Fruit fly (Drosophila melanogaster): ENCODE data around the gene CG3587.
A peak's percentile ranks its signal among the peaks of the same experiment; 100 is the strongest.

CG3587 gene

DNA sequence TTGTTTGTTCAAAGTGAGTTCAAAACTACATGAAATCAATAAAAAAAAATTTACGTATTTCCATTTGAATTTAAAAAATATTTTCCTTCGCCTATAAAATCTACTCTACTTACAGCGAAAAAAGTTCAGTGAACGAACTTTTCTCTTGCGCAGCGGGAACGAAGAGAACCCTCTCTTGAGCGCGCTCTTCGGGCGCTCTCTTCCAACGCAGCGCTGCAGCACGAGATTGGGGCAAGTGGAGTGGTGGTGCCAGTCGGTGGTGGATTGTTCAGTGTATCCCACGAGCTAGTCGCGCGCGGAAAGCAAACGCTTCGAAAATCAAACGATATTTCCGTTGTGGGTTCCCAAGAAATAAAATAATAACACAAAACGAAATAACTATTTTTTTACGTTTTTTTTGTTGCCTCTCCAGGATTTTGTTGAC, 1.6 kb downstream of the CG3587 start, which contains the start of gene Hr4:
Gene Hr4, plus strand, starts transcription at position 272 of the 424 bp plus-strand sequence.
- no peak for TF ChIP-seq CG17801 (GFP tag; optimal IDR thresholded peaks at IDR 0.05; ENCODE audit: partially characterized antibody)

DNA sequence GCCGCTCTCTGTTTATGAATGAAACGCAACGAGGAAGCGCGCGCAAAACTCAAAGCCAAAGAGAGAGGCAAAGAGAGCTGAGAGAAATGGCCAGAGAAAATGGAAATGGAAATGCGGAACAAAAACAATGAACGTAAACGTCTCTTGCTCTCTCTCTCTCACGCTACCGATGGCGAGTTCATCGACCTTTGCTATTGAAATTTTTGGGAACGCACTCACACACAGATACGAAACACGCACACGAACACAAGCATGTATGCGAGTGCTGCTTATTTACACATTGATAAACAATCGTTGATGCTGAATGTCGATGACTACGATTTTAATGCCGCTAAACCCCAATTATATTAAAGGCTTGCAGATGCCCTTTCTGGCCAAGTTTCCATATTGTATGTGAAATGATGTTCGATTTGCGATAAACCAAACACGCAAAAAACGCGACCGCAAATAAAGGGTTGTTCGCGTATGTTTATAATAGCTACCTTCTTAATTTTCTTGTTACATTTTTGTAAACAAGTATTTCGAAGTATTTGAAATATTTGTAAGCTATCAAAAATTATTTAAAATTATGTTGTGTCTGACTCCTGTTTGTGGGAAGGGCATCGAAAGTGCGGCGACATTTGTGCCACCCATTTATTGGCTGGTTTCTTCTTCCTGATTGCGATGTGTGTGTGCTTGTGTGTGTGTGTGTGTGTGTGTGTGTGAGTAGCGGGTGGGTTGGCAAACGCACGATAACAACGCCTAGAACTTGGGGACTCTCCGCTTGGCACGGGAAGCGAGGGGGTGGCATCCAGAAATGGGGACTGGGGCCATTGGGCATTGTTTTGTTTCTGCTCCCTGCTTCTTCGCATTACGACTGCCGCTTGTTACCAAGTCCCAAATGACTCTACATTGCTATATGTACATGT, 3.5 kb downstream of the CG3587 start:
- TF ChIP-seq CG17801 (GFP tag; optimal IDR thresholded peaks at IDR 0.05; ENCODE audit: partially characterized antibody): no peak

DNA sequence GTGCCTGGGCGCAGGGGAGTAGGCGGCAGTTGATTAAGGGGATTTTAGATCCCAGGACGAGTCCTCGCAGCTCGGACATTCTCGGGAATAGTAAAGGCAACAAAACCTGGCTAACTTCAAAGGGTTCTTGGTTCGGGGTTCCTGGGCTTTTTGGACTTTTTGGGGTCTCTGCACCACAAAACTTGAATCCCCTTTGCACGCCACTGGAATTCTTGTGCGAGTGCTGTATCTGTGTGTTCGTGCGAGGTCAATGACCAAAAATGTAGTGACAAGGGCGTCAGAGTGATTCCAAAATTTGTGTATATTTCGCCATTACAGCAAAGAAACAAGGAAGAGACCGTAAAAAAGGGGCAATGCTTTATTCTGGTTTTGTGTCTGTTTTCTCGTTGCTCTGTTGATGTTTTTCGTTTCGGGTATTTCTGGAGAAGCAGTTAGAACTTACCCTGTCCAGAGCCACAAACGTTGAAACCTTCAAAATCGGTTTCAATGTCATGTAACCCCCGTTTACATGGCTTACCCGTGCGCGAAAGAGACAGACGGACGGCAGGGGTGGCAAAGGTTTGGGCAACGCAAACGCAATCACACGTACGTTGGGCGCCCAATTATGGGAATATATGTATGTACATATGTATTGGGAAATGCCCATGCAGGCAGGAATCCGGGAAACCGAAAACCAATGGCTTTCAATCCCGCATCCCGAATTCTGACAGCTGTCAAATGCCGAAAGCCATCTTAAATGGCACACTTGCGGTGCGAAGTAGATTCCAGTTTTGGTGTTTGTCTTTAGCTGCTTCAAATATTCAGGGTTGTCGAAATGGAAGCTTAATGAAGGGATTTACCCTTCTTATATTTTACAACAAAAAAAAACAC, 4.4 kb downstream of the CG3587 start:
- no peak for TF ChIP-seq CG17801 (GFP tag; optimal IDR thresholded peaks at IDR 0.05; ENCODE audit: partially characterized antibody)

DNA sequence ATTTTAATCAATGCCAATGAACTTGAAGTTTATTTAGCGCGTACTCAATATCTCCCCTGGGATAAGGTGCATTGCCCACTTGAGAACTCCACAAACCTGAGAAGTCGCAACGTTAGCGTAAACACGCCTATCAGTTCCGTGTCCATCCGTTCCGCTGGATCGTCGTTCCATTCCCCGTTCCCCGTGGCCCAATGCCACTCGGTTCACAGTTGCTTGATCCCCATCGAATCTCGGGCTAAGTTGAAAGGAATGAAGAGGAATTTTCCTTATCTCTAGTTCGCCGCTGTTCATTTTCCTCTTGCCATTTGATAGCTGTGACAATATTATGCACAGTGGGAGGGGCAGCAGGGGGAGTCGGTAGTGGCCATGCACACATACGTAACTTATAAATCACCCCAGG, 5.1 kb downstream of the CG3587 start:
- TF ChIP-seq CG17801 (GFP tag; optimal IDR thresholded peaks at IDR 0.05; ENCODE audit: partially characterized antibody): no peak

DNA sequence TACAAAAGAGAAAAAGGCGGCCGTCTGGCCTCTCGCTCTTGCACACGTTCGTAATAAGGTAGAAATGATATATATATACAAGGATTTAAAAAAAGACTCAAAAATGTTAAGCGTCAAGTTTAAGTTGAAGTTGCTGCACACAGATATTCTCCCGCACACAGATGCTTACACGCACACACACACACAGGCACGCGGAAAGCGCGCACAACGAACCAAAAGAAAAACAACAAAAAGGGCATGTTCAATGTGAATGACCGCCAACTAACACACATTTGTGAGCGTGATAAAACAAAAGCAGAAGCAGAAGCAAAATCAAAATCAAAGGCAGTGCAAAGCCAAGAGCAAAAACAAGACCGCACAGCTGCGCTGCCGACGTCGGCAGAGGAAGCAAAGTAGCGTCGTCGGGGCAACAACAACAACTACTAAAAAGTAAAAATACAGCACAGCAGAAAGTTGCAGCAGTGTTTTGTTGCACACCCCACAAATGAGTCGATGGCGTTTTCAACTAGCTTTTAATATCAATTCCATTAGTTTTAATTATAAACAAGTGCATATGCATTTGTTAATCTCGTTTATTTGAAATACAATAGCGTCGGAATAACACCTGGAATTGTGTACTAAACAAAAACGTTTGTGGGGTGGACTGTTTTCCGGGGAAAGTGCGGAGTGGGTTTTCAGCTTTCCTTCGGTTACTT, 7.2 kb downstream of the CG3587 start:
- TF ChIP-seq CG17801 (GFP tag; optimal IDR thresholded peaks at IDR 0.05; ENCODE audit: partially characterized antibody): peak; percentile 91

DNA sequence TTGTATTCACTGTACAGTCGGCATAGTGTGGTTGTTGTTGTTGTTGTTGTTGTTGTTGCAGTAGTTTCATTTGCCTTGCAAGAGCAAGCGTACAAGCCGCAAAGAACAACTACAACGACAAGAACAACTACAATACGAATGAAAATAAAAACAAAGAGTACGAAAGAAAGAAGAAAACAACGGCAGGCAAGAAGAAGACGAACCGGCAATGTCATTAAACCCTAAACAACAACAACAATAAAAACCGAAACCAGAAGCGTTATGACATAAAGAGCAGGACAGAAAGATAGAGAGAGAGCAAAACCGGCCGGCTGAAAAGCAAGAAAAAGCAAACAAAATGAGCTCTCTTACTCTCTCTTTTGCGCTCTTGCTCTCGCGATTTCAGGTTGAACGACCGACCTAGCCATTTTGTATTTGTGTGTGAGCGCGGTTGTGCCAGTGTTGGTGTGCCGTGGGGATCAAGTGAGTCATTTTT, 7.8 kb downstream of the CG3587 start:
- no peak for TF ChIP-seq CG17801 (GFP tag; optimal IDR thresholded peaks at IDR 0.05; ENCODE audit: partially characterized antibody)

DNA sequence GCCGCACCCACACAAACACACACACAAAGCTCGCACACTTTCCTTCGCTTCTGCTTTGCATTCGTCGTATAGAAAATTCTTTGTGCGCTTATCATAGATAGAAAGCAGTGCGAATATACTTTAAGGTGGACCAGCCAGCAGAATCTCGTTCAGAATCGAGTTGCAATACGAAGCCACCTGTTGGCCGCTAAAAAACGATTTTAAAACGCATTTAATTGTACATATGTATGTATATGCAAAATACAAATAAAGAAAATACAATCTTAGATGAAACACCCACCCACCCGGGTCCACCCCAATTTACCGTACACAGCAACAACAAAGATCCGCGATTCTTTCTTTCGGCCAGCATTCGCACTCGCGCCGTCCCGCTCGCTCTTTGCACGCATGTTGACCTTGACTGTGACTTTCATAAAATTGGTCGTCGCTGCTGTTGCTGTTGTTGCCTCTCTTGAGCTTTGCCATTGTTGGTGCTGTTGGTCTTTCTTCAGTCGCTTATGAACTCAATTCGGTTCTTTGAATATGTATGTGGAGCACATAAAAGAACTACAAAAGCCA, 8.5 kb downstream of the CG3587 start:
- TF ChIP-seq CG17801 (GFP tag; optimal IDR thresholded peaks at IDR 0.05; ENCODE audit: partially characterized antibody): peak; percentile 94

DNA sequence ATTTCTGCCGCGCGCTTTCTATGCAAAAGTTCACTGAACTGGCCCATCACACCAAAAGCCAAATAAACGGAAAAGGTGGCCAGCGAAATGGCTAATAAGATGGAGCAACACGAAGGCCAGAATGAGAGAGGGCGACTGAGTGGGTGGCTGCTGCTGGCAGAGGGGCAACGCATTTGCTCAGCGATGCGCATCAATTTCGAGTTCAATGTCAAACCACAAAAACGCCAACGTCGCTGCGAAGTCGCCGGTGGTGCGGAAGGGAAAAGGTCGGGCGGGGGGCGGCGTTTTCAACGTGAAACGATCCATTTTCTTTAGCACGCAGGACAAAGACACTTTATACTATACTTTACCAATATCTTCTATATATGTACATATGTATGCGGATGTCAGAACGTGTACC, 9.5 kb downstream of the CG3587 start:
- no peak for TF ChIP-seq CG17801 (GFP tag; optimal IDR thresholded peaks at IDR 0.05; ENCODE audit: partially characterized antibody)

DNA sequence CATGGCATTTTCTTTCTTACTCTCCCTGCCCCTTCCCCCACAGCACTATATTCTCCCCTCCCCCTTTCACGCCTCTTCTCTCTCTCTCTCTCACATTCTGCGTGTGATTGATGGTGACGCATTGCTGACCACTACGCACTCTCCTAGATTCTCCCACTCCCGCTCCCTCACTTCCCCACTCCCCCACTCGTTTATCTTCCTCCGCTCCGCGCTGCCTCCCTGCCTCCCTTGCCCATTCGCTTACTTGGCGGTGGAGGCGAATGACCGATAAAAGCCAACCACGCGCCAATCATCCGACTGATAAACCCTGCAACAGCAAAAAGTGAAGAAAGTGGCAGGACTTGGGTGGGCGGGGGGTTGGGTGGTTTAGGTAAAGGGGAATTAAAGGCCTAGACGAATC, 10.2 kb downstream of the CG3587 start:
- TF ChIP-seq CG17801 (GFP tag; optimal IDR thresholded peaks at IDR 0.05; ENCODE audit: partially characterized antibody): no peak

DNA sequence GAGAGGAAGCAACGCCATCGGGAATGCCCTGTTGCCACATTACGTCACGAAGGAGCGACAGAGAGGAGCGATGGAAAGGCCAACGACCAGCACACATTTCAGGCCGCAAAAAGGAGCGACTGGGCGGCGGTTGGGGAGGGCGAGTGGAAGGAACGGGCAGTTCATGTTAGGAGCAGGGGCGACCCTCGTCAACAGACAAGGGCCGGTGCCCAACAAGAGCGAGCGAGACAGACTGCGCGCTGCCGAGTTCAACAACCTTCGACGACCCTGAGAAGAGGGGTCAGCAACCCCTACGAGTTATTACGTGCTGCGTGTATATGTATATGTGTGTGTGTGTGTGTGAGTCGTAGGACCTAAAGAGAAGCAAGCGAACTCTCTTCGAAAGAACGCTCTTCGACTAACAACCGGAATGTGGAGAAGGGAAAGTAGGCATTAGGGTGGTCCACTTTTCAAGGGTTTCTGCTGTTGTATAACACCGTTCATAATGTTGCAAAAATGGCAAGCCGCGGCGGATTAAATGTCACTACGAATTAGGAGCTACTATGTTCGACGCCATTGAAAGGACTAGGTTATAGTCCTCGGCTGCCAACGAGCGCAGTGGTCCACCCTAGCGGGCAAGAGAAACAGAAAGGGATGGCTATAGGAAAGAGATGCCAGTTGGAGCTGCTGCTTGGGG, 11.4 kb downstream of the CG3587 start:
- peak; percentile 91 for TF ChIP-seq CG17801 (GFP tag; optimal IDR thresholded peaks at IDR 0.05; ENCODE audit: partially characterized antibody)

DNA sequence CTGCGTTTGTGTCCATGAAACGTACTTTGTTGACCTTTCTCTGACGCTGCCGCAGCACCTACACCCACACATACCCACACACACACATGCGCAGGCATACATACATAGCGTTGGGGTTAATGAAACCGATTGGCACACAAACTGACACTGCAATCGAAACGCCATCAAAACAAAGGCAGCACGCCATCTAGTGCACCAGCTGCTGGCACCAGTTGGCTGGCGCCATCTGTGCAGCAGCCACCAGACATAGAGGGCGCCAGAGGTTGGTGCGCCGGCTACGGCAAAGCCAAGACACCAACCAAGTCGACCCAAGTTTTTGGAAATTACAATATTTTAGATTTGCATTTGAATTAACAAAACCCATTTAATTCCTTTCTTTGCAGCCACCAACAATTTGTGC, 12.8 kb downstream of the CG3587 start:
- no peak for TF ChIP-seq CG17801 (GFP tag; optimal IDR thresholded peaks at IDR 0.05; ENCODE audit: partially characterized antibody)

DNA sequence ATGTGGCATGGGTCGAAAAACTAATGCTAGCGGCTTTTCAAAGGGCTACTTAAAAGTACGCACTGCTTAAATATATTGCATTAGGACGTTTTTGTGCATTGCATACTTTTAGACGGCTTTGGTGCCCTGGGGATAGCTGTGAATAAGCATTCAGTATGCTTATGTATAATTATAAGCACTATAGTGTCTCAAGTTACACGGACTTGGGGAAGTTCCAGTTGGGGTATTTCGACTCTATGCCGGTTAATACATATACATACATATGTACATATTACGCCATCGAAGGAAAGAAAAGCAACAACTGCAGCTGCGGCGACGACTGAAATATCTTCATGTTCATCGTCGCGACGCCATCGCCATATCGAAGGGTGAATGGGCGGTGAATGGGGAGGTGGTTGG, 23.1 kb downstream of the CG3587 start:
- no peak for TF ChIP-seq CG17801 (GFP tag; optimal IDR thresholded peaks at IDR 0.05; ENCODE audit: partially characterized antibody)

DNA sequence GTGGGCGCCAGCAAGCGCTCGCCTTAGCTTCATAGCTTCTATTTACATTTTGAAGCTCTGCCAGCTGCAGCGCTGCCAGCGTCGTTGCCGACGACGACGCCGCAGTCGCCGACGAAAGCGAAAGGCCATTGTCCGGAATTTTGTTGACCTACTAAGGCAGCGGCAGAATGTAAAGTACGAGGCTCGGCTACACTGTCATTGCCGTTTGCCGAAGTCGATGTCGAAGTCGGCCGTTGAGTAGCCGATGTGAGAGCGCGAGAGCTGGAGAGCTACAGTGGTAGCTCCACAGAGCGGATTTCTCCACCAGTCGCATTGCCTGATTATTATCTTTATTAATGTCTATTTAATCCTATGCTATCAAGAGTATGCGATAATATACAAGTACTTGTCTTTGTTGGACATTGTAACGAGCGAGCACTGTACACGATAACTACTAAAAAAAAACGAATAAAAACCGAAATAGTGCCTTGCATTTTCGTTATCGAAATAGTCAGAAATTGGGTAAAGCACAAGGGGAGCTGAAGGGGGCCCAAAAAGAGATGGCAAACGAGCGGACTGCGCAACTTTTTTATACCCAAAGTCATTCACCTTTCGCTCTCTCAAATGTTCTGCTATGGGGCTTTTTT, 23.6 kb downstream of the CG3587 start:
- peak; percentile 90 for TF ChIP-seq CG17801 (GFP tag; optimal IDR thresholded peaks at IDR 0.05; ENCODE audit: partially characterized antibody)
